Fruit fly (Drosophila melanogaster) whole organism, embryonic: ENCODE results near the gene Gss1.

Source experiments
- ATbp ChIP-seq: fragments of 200-800 bp; sonication (Bioruptor generic); optimal IDR thresholded peaks from 2 replicates; lab custom pipeline; 2017; ENCODE audit warnings: missing biosample characterization, mild to moderate bottlenecking, missing genetic modification characterization, missing genetic modification reagents
- B-H1 ChIP-seq: fragments of 200-800 bp; sonication (Bioruptor generic); IDR thresholded peaks from 3 replicates; pipeline ENCODE4 v1.3.6; 2022; ENCODE audit warnings: missing biosample characterization, missing genetic modification characterization
- BEAF-32 ChIP-seq: fragments of 200-800 bp; sonication (Bioruptor generic); optimal IDR thresholded peaks from 3 replicates; lab custom pipeline; 2017; ENCODE audit warnings: missing biosample characterization, missing genetic modification characterization, mild to moderate bottlenecking, moderate library complexity, missing genetic modification reagents
- CG10267 ChIP-seq: fragments of 200-800 bp; sonication (Bioruptor generic); optimal IDR thresholded peaks from 2 replicates; lab custom pipeline; 2018; ENCODE audit warnings: missing biosample characterization, mild to moderate bottlenecking, missing genetic modification characterization, moderate library complexity
- CG11247 ChIP-seq: fragments of 200-800 bp; sonication (Bioruptor generic); IDR thresholded peaks from 2 replicates; pipeline ENCODE4 v1.3.6; 2022; ENCODE audit warnings: missing biosample characterization, missing genetic modification characterization
- CG13287 ChIP-seq: fragments of 200-800 bp; sonication (Bioruptor generic); IDR thresholded peaks from 2 replicates; pipeline ENCODE4 v1.3.6; 2022; ENCODE audit warnings: missing biosample characterization, missing genetic modification characterization; ENCODE audit not compliant: partially characterized antibody
- CG13775 ChIP-seq: fragments of 200-800 bp; sonication (Bioruptor generic); optimal IDR thresholded peaks from 3 replicates; lab custom pipeline; 2017; ENCODE audit warnings: missing biosample characterization, mild to moderate bottlenecking, missing genetic modification characterization
- CG14710 ChIP-seq: fragments of 200-800 bp; sonication (Bioruptor generic); optimal IDR thresholded peaks from 3 replicates; lab custom pipeline; 2019; ENCODE audit warnings: missing biosample characterization, mild to moderate bottlenecking, missing genetic modification characterization, moderate library complexity
- CG15696 ChIP-seq: fragments of 200-800 bp; sonication (Bioruptor generic); optimal IDR thresholded peaks from 2 replicates; lab custom pipeline; 2019; ENCODE audit warnings: missing biosample characterization, mild to moderate bottlenecking, missing genetic modification characterization, moderate library complexity
- CG17361 ChIP-seq: fragments of 200-800 bp; sonication (Bioruptor generic); IDR thresholded peaks from 3 replicates; pipeline ENCODE4 v1.3.6; 2022; ENCODE audit warnings: missing biosample characterization, missing genetic modification characterization
- CG32772 ChIP-seq: fragments of 200-800 bp; sonication (Bioruptor generic); IDR thresholded peaks from 2 replicates; pipeline ENCODE4 v1.3.6; 2022; ENCODE audit warnings: missing biosample characterization, missing genetic modification characterization
- CG3847 ChIP-seq: fragments of 200-800 bp; sonication (Bioruptor generic); IDR thresholded peaks from 2 replicates; pipeline ENCODE4 v1.3.6; 2022; ENCODE audit warnings: missing biosample characterization, missing genetic modification characterization
- CG4328 ChIP-seq: fragments of 200-800 bp; sonication (Bioruptor generic); optimal IDR thresholded peaks from 3 replicates; lab custom pipeline; 2017; ENCODE audit warnings: missing biosample characterization, missing genetic modification reagents, missing genetic modification characterization
- CG6813 ChIP-seq: fragments of 200-800 bp; sonication (Bioruptor generic); optimal IDR thresholded peaks from 2 replicates; lab custom pipeline; 2017; ENCODE audit warnings: missing biosample characterization, missing genetic modification characterization, mild to moderate bottlenecking, moderate library complexity, missing genetic modification reagents
- CG7786 ChIP-seq: fragments of 200-800 bp; sonication (Bioruptor generic); optimal IDR thresholded peaks from 2 replicates; lab custom pipeline; 2016; ENCODE audit warnings: missing biosample characterization, missing genetic modification characterization
- CG8089 ChIP-seq: fragments of 200-800 bp; sonication (Bioruptor generic); optimal IDR thresholded peaks from 3 replicates; lab custom pipeline; 2016; ENCODE audit warnings: missing biosample characterization, missing genetic modification characterization
- CG8359 ChIP-seq: fragments of 200-800 bp; sonication (Bioruptor generic); optimal IDR thresholded peaks from 2 replicates; lab custom pipeline; 2017; ENCODE audit warnings: missing biosample characterization, mild to moderate bottlenecking, missing genetic modification characterization, borderline replicate concordance
- CG9727 ChIP-seq: fragments of 200-800 bp; sonication (Bioruptor generic); optimal IDR thresholded peaks from 3 replicates; lab custom pipeline; 2017; ENCODE audit warnings: missing biosample characterization, mild to moderate bottlenecking, missing genetic modification characterization
- CG9817 ChIP-seq: fragments of 200-800 bp; sonication (Bioruptor generic); optimal IDR thresholded peaks from 2 replicates; lab custom pipeline; 2018; ENCODE audit warnings: missing biosample characterization, mild to moderate bottlenecking, missing genetic modification characterization, moderate library complexity
- CG9932 ChIP-seq: fragments of 200-800 bp; sonication (Bioruptor generic); IDR thresholded peaks from 2 replicates; pipeline ENCODE4 v1.3.6; 2022; ENCODE audit warnings: missing biosample characterization, missing genetic modification characterization
- Camta ChIP-seq: fragments of 200-800 bp; sonication (Bioruptor generic); optimal IDR thresholded peaks from 2 replicates; lab custom pipeline; 2016; ENCODE audit warnings: missing biosample characterization, missing genetic modification characterization
- Dad ChIP-seq: fragments of 200-800 bp; sonication (Bioruptor generic); optimal IDR thresholded peaks from 3 replicates; lab custom pipeline; 2016; ENCODE audit warnings: missing biosample characterization, missing genetic modification characterization
- Doc3 ChIP-seq: fragments of 200-800 bp; sonication (Bioruptor generic); IDR thresholded peaks from 3 replicates; pipeline ENCODE4 v1.3.6; 2022; ENCODE audit warnings: missing biosample characterization, missing genetic modification characterization; ENCODE audit not compliant: partially characterized antibody
- ERR ChIP-seq: fragments of 200-800 bp; sonication (Bioruptor generic); optimal IDR thresholded peaks from 2 replicates; lab custom pipeline; 2016; ENCODE audit warnings: missing biosample characterization, missing genetic modification characterization
- Ets97D ChIP-seq: fragments of 200-800 bp; sonication (Bioruptor generic); optimal IDR thresholded peaks from 3 replicates; lab custom pipeline; 2016; ENCODE audit warnings: missing biosample characterization, missing genetic modification characterization
- HLH54F ChIP-seq: fragments of 200-800 bp; sonication (Bioruptor generic); optimal IDR thresholded peaks from 3 replicates; lab custom pipeline; 2016; ENCODE audit warnings: missing biosample characterization, missing genetic modification characterization
- bbx ChIP-seq: fragments of 200-800 bp; sonication (Bioruptor generic); IDR thresholded peaks from 2 replicates; pipeline ENCODE4 v1.3.6; 2022; ENCODE audit warnings: missing biosample characterization, missing genetic modification characterization; ENCODE audit not compliant: partially characterized antibody
- ci ChIP-seq: fragments of 200-800 bp; sonication (Bioruptor generic); IDR thresholded peaks from 3 replicates; pipeline ENCODE4 v1.3.6; 2022; ENCODE audit warnings: missing biosample characterization, missing genetic modification characterization
- croc ChIP-seq: fragments of 200-800 bp; sonication (Bioruptor generic); conservative IDR thresholded peaks from 3 replicates; pipeline ENCODE4 v1.3.6; 2022; ENCODE audit warnings: missing biosample characterization, missing genetic modification characterization
- fu2 ChIP-seq: fragments of 200-800 bp; sonication (Bioruptor generic); optimal IDR thresholded peaks from 2 replicates; lab custom pipeline; 2016; ENCODE audit warnings: missing biosample characterization, missing genetic modification characterization
- grn ChIP-seq: fragments of 200-800 bp; sonication (Bioruptor generic); optimal IDR thresholded peaks from 3 replicates; lab custom pipeline; 2017; ENCODE audit warnings: missing biosample characterization, missing genetic modification characterization
- hbn ChIP-seq: fragments of 200-800 bp; sonication (Bioruptor generic); IDR thresholded peaks from 2 replicates; pipeline ENCODE4 v1.3.6; 2022; ENCODE audit warnings: missing biosample characterization, missing genetic modification characterization; ENCODE audit not compliant: partially characterized antibody
- her ChIP-seq: fragments of 200-800 bp; sonication (Bioruptor generic); optimal IDR thresholded peaks from 2 replicates; lab custom pipeline; 2016; ENCODE audit warnings: missing biosample characterization, missing genetic modification characterization
- inv ChIP-seq: fragments of 200-800 bp; sonication (Bioruptor generic); IDR thresholded peaks from 2 replicates; pipeline ENCODE4 v1.3.6; 2022; ENCODE audit warnings: missing biosample characterization, missing genetic modification characterization; ENCODE audit not compliant: partially characterized antibody
- lbe ChIP-seq: fragments of 200-800 bp; sonication (Bioruptor generic); optimal IDR thresholded peaks from 2 replicates; lab custom pipeline; 2016; ENCODE audit warnings: missing biosample characterization, mild to moderate bottlenecking, missing genetic modification characterization
- lilli ChIP-seq: fragments of 200-800 bp; sonication (Bioruptor generic); optimal IDR thresholded peaks from 3 replicates; lab custom pipeline; 2016; ENCODE audit warnings: missing biosample characterization, missing genetic modification characterization
- luna ChIP-seq: fragments of 200-800 bp; sonication (Bioruptor generic); optimal IDR thresholded peaks from 2 replicates; lab custom pipeline; 2016; ENCODE audit warnings: missing biosample characterization, missing genetic modification characterization
- pan ChIP-seq, 4 experiments: fragments of >200 bp in 3 of 4; fragments of 200-800 bp in 1 of 4; sonication (Bioruptor generic) in 1 of 4; optimal IDR thresholded peaks in 3 of 4; IDR thresholded peaks in 1 of 4; 2 replicates each; pipeline versions ENCODE4 v1.3.6 to Lab custom; 2017 to 2022; ENCODE audit warnings: missing biosample characterization in 2 of 4, missing genetic modification characterization in 2 of 4, mixed read lengths in 1 of 4
- pros ChIP-seq: fragments of 200-800 bp; sonication (Bioruptor generic); optimal IDR thresholded peaks from 3 replicates; lab custom pipeline; 2019; ENCODE audit warnings: missing biosample characterization, mild to moderate bottlenecking, missing genetic modification characterization, moderate library complexity
- pzg ChIP-seq: fragments of 200-800 bp; sonication (Bioruptor generic); optimal IDR thresholded peaks from 3 replicates; lab custom pipeline; 2018; ENCODE audit warnings: missing biosample characterization, mild to moderate bottlenecking, missing genetic modification characterization, moderate library complexity
- row ChIP-seq: fragments of 200-800 bp; sonication (Bioruptor generic); IDR thresholded peaks from 3 replicates; pipeline ENCODE4 v1.3.6; 2022; ENCODE audit warnings: missing biosample characterization, missing genetic modification characterization
- sna ChIP-seq: fragments of 200-800 bp; sonication (Bioruptor generic); IDR thresholded peaks from 2 replicates; pipeline ENCODE4 v1.3.6; 2022; ENCODE audit warnings: missing biosample characterization, missing genetic modification characterization; ENCODE audit not compliant: partially characterized antibody
- sob ChIP-seq: fragments of 200-800 bp; sonication (Bioruptor generic); IDR thresholded peaks from 2 replicates; pipeline ENCODE4 v1.3.6; 2022; ENCODE audit warnings: missing biosample characterization, missing genetic modification characterization
- sug ChIP-seq: fragments of 200-800 bp; optimal IDR thresholded peaks from 2 replicates; lab custom pipeline; 2019; ENCODE audit warnings: missing biosample characterization, mild to moderate bottlenecking, missing genetic modification characterization, moderate library complexity
- tna ChIP-seq: fragments of 200-800 bp; sonication (Bioruptor generic); IDR thresholded peaks from 2 replicates; pipeline ENCODE4 v1.3.6; 2022; ENCODE audit warnings: missing biosample characterization, missing genetic modification characterization; ENCODE audit not compliant: partially characterized antibody
- unpg ChIP-seq: fragments of 200-800 bp; sonication (Bioruptor generic); optimal IDR thresholded peaks from 3 replicates; lab custom pipeline; 2018; ENCODE audit warnings: missing biosample characterization, mild to moderate bottlenecking, missing genetic modification characterization, moderate library complexity
- wor ChIP-seq: fragments of 200-800 bp; sonication (Bioruptor generic); IDR thresholded peaks from 2 replicates; pipeline ENCODE4 v1.3.6; 2022; ENCODE audit warnings: missing biosample characterization, missing genetic modification characterization
- zen2 ChIP-seq: fragments of 200-800 bp; sonication (Bioruptor generic); IDR thresholded peaks from 3 replicates; pipeline ENCODE4 v1.3.6; 2022; ENCODE audit warnings: missing biosample characterization, missing genetic modification characterization; ENCODE audit not compliant: partially characterized antibody

The Gss1 gene

DNA sequence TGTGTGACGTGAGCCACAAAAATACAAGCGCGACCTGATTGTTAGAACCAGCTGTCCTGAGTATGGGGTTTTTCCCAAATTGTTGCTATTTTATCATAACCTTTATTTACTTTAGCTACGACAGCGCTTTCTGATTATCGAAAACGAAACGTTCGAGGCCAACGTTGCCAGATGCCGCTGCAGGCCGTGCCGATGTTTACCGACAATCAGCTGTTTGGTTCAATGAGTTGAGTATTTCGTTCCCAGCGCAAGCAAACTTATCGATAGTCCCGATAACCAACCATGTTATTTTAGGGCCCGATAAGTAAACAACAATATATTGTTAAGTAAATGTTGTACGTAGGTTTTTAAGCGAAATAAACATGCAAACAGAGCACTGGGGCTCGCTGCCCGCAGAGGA lies 39.2 kb upstream of the Gss1 start, which contains the start of the genes CG15814 and Spt7 (continued):
- peak; percentile 84 for TF ChIP-seq hbn (GFP tag; lab: Robert Waterston, UW)
- peak; percentile 92 for TF ChIP-seq bbx
- TF ChIP-seq unpg (GFP tag; lab: Kevin White, UChicago), result peak; percentile 13
- peak; percentile 45; the same call in 1 of the 3 replicates for TF ChIP-seq row (GFP tag; lab: Robert Waterston, UW)
- TF ChIP-seq CG8089 (GFP tag; lab: Kevin White, UChicago), result peak; percentile 12
- TF ChIP-seq sob (GFP tag; lab: Robert Waterston, UW), result peak; percentile 54
- TF ChIP-seq CG10267 (tag; lab: Kevin White, UChicago), result peak; percentile 60
- TF ChIP-seq CG6813 (GFP tag; lab: Kevin White, UChicago), result no peak
- TF ChIP-seq pan (optimal IDR thresholded peaks at IDR 0.05; lab: Kevin White, UChicago), result no peak
- peak in 1 of 2 experiments; percentile 8 for TF ChIP-seq pan (GFP tag; optimal IDR thresholded peaks at IDR 0.05 in 1 of 2, IDR thresholded peaks at IDR 0.05 in 1 of 2)
- TF ChIP-seq CG17361 (GFP tag; lab: Robert Waterston, UW), result 0 out of 3 replicates have a peak, but pooled peaks have one; percentile 25
- peak; percentile 19 for TF ChIP-seq ATbp
- peak; percentile 74 for TF ChIP-seq tna
- TF ChIP-seq inv (GFP tag; lab: Robert Waterston, UW), result peak; percentile 81
- peak; percentile 32 for TF ChIP-seq grn (GFP tag; lab: Kevin White, UChicago)
- TF ChIP-seq CG3847 (GFP tag; lab: Robert Waterston, UW), result peak; percentile 48
- TF ChIP-seq CG9817 (tag; lab: Kevin White, UChicago), result peak; percentile 13
- TF ChIP-seq Doc3 (GFP tag; lab: Robert Waterston, UW), result peak; percentile 63
- TF ChIP-seq HLH54F (GFP tag; lab: Kevin White, UChicago), result peak; percentile 21
- peak; percentile 16 for TF ChIP-seq lilli (GFP tag; lab: Kevin White, UChicago)
- TF ChIP-seq Ets97D, result peak; percentile 47
- 0 out of 2 replicates have a peak, but pooled peaks have one; percentile 10 for TF ChIP-seq CG11247 (GFP tag; lab: Robert Waterston, UW)
- peak; percentile 72 for TF ChIP-seq sna (GFP tag; lab: Robert Waterston, UW)
- TF ChIP-seq luna (GFP tag; lab: Kevin White, UChicago), result no peak
- peak; percentile 21; the same call in 1 of the 2 replicates for TF ChIP-seq CG9932 (GFP tag; lab: Robert Waterston, UW)
- peak; percentile 43 for TF ChIP-seq CG9727 (GFP tag; lab: Kevin White, UChicago)
- peak; percentile 40 for TF ChIP-seq CG7786 (GFP tag; lab: Kevin White, UChicago)
- peak; percentile 53 for TF ChIP-seq her (GFP tag; lab: Kevin White, UChicago)
- TF ChIP-seq wor (GFP tag; lab: Robert Waterston, UW), result no peak
- no peak for TF ChIP-seq CG32772 (GFP tag; lab: Robert Waterston, UW)
- no peak for TF ChIP-seq pros
- peak; percentile 88 for TF ChIP-seq BEAF-32 (GFP tag; lab: Kevin White, UChicago)
- TF ChIP-seq pzg (GFP tag; lab: Kevin White, UChicago), result peak; percentile 85
- peak; percentile 5 for TF ChIP-seq fu2 (GFP tag; lab: Kevin White, UChicago)
- TF ChIP-seq CG4328 (GFP tag; lab: Kevin White, UChicago), result peak; percentile 13
- no peak for TF ChIP-seq CG8359 (GFP tag; lab: Kevin White, UChicago)
- TF ChIP-seq CG14710 (tag; lab: Kevin White, UChicago), result peak; percentile 70
- peak; percentile 41 for TF ChIP-seq CG15696 (tag; lab: Kevin White, UChicago)
- peak; percentile 26; the same call in 1 of the 3 replicates for TF ChIP-seq ci (GFP tag; lab: Robert Waterston, UW)
- TF ChIP-seq B-H1 (GFP tag; lab: Robert Waterston, UW), result peak; percentile 11; the same call in 1 of the 3 replicates
- peak; percentile 80; the same call in 2 of the 3 replicates for TF ChIP-seq zen2
- TF ChIP-seq ERR, result peak; percentile 13
- TF ChIP-seq CG13287, result peak; percentile 88
- peak; percentile 11 for TF ChIP-seq Dad (GFP tag; lab: Kevin White, UChicago)
- TF ChIP-seq lbe (GFP tag; lab: Kevin White, UChicago), result peak; percentile 23
- peak; percentile 49 for TF ChIP-seq Camta (GFP tag; lab: Kevin White, UChicago)
- peak; percentile 40 for TF ChIP-seq sug (tag; lab: Kevin White, UChicago)
- peak; percentile 58; the same call in 2 of the 3 replicates for TF ChIP-seq croc (GFP tag; lab: Robert Waterston, UW)
- TF ChIP-seq CG13775 (GFP tag; lab: Kevin White, UChicago), result peak; percentile 17
